Worm (Caenorhabditis elegans): ENCODE results near the gene srw-130.
"Not testable (repeated sequence)": the region's sequence is repeated elsewhere in the genome, so short reads cannot be mapped to it uniquely, and the experiment has no call there.

srw-130 gene

DNA sequence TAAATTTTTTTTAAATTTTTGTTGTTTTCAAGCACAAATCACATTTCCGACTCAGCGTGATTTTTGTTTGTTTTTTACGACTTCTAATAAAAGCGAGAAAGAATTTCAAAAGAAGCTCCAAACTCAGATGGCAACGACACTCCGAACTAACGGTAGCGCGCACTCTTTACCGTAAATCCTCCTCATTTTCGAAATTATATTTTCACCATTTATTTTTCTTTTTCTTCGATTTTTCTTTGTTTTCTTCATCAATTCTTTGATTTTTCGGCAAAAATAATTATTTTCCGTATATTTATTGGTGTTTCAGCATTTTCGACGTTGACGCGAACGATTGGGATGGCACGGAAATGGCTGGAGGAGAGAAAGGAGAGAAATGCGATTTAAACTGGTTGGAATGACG is 10.0 kb upstream of the srw-130 start, which contains the start of gene T24A6.1:
T24A6.1 (plus strand) TSS at position 301 of the 400 bp plus-strand sequence.
- TF ChIP-seq ceh-45 (GFP tag; IDR thresholded peaks at IDR 0.05); pax-1 (tag; optimal IDR thresholded peaks at IDR 0.05); dmd-4 (tag; optimal IDR thresholded peaks at IDR 0.05; ENCODE audit: borderline replicate concordance): not testable (repeated sequence)

- TF ChIP-seq unc-86 (tag; optimal IDR thresholded peaks at IDR 0.05) (no peak), T23F11.4 (GFP tag; optimal IDR thresholded peaks at IDR 0.05) (no peak), tbx-2 (tag; optimal IDR thresholded peaks at IDR 0.05) (no peak), C08G9.2 (tag; optimal IDR thresholded peaks at IDR 0.05) (no peak), fax-1 (tag; optimal IDR thresholded peaks at IDR 0.05) (no peak), ref-2 (tag; optimal IDR thresholded peaks at IDR 0.05) (no peak), ceh-9 (tag; optimal IDR thresholded peaks at IDR 0.05) (no peak), pha-2 (tag; optimal IDR thresholded peaks at IDR 0.05) (no peak), pros-1 (tag; optimal IDR thresholded peaks at IDR 0.05) (no peak), lin-11 (tag; optimal IDR thresholded peaks at IDR 0.05) (no peak), nfya-1 (tag; optimal IDR thresholded peaks at IDR 0.05) (no peak), nhr-11 (tag; optimal IDR thresholded peaks at IDR 0.05) (no peak), mec-3 (tag; optimal IDR thresholded peaks at IDR 0.05; ENCODE audit: borderline replicate concordance) (no peak), unc-42 (tag; optimal IDR thresholded peaks at IDR 0.05) (no peak)
Measured at ce11 chrV:3557422-3557821, 8.7 kb upstream of the srw-130 start, which contains the start of gene grl-31. grl-31 (minus strand) TSS chrV:3557778.

- TF ChIP-seq ceh-45 (GFP tag; IDR thresholded peaks at IDR 0.05), result no peak
- no peak for TF ChIP-seq hlh-6 (tag; optimal IDR thresholded peaks at IDR 0.05)
- no peak for TF ChIP-seq lin-11 (tag; optimal IDR thresholded peaks at IDR 0.05)
- no peak for TF ChIP-seq C08G9.2 (tag; optimal IDR thresholded peaks at IDR 0.05)
- no peak for TF ChIP-seq pax-1 (tag; optimal IDR thresholded peaks at IDR 0.05)
Measured at ce11 chrV:3555986-3556385, 7.3 kb upstream of the srw-130 start, which contains the start of gene grl-30. grl-30 (plus strand) TSS chrV:3556286.

ce11 chrV:3554869-3555268 is 6.2 kb upstream of the srw-130 start, which contains the start of gene grl-29:
grl-29 (minus strand) TSS chrV:3555236.
- TF ChIP-seq elt-4 (tag; optimal IDR thresholded peaks at IDR 0.05) (no peak), hlh-30 (tag; optimal IDR thresholded peaks at IDR 0.05; ENCODE audit: insufficient read depth) (no peak)

- peak; percentile 86 for TF ChIP-seq elt-2 (tag; optimal IDR thresholded peaks at IDR 0.05)
- TF ChIP-seq ttx-3 (tag; optimal IDR thresholded peaks at IDR 0.05), result no peak
Measured at ce11 chrV:3552740-3553469, 4.2 kb upstream of the srw-130 start, which contains the start of gene T24A6.20. T24A6.20 (plus strand) TSS chrV:3553134.

DNA sequence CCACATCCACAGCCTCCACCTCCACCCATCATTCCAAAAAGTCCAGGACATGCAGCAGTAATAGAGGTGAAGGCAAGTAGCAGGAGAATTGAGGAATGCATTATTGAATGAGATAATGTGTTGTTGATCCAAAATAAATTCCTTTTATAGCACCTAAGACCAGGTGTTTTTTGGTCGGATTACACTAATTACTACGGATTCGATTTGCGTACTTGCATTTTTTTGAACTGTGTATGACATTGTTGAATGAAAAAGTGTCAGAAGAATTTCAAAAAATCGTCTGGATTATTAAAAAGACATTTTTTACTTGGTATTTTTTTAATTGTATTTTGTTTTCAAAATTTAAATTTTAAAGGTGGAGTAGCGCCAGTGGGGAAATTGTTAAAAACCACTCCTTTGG is 3.1 kb upstream of the srw-130 start, which contains the start of gene grl-28:
grl-28 (minus strand) TSS at position 101 of the 400 bp plus-strand sequence.
- TF ChIP-seq ceh-9 (tag; optimal IDR thresholded peaks at IDR 0.05), result no peak
- no peak for TF ChIP-seq gmeb-2 (tag; optimal IDR thresholded peaks at IDR 0.05)
- no peak for TF ChIP-seq nhr-11 (tag; optimal IDR thresholded peaks at IDR 0.05)
- no peak for TF ChIP-seq ama-1 (optimal IDR thresholded peaks at IDR 0.05)
- no peak for TF ChIP-seq pros-1 (tag; optimal IDR thresholded peaks at IDR 0.05)
- TF ChIP-seq hlh-13 (GFP tag; optimal IDR thresholded peaks at IDR 0.05), result no peak
- TF ChIP-seq nhr-232 (tag; optimal IDR thresholded peaks at IDR 0.05), result no peak
- TF ChIP-seq pha-4 (tag; optimal IDR thresholded peaks at IDR 0.05), result no peak

DNA sequence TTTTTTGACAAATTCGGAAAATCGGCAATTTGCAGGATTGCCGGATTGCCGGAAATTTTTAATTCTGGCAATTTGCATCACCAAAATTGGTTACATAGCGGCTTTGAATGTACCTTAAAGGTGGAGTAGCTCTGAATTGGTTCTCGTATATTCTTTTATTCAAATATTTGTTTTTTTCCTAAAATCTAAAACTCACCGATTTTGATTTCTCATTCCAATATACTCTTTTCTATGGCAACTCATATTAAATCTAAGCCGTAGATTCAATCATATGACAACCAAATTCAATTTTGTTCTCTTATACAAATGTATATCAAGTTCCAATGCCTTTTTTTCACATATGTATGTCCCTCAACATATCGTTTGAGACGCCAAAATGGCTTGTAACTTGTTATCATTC is 855 bp upstream of the srw-130 start, which contains the start of gene sri-21:
sri-21 (plus strand) TSS at position 301 of the 400 bp plus-strand sequence.
- TF ChIP-seq npax-4 (tag; optimal IDR thresholded peaks at IDR 0.05), result no peak
- TF ChIP-seq F13H6.1 (tag; optimal IDR thresholded peaks at IDR 0.05), result no peak
- no peak for TF ChIP-seq che-1 (tag; optimal IDR thresholded peaks at IDR 0.05)
- TF ChIP-seq ceh-34 (tag; optimal IDR thresholded peaks at IDR 0.05), result no peak
- TF ChIP-seq unc-55 (GFP tag; optimal IDR thresholded peaks at IDR 0.05), result no peak
- TF ChIP-seq pax-1 (tag; optimal IDR thresholded peaks at IDR 0.05), result no peak
- TF ChIP-seq elt-4 (tag; optimal IDR thresholded peaks at IDR 0.05), result no peak
- TF ChIP-seq dve-1 (tag; optimal IDR thresholded peaks at IDR 0.05), result no peak
- TF ChIP-seq K02D7.2 (tag; optimal IDR thresholded peaks at IDR 0.05), result no peak
- no peak for TF ChIP-seq ttx-3 (tag; optimal IDR thresholded peaks at IDR 0.05)
- no peak for TF ChIP-seq hlh-8 (tag; optimal IDR thresholded peaks at IDR 0.05)
- TF ChIP-seq tbx-2 (tag; optimal IDR thresholded peaks at IDR 0.05), result no peak
- TF ChIP-seq T23F11.4 (GFP tag; optimal IDR thresholded peaks at IDR 0.05), result no peak
- TF ChIP-seq sox-2 (GFP tag; IDR thresholded peaks at IDR 0.05), result no peak
